Worm (Caenorhabditis elegans): ENCODE data around the gene clec-263.

- no peak for TF ChIP-seq ama-1 (optimal IDR thresholded peaks at IDR 0.05)
- no peak for TF ChIP-seq tbx-37 (GFP tag; conservative IDR thresholded peaks at IDR 0.05)
- no peak for TF ChIP-seq ceh-13 (GFP tag; optimal IDR thresholded peaks at IDR 0.05)
- no peak for TF ChIP-seq scrt-1 (GFP tag; IDR thresholded peaks at IDR 0.05)
- TF ChIP-seq ceh-36 (tag; optimal IDR thresholded peaks at IDR 0.05) = no peak
- no peak for TF ChIP-seq ets-7 (tag; optimal IDR thresholded peaks at IDR 0.05)
- no peak for TF ChIP-seq B0310.2 (tag; optimal IDR thresholded peaks at IDR 0.05)
Observed at ce11 chrV:20595653-20596052, 21.2 kb downstream of the clec-263 start, which contains the start of gene F26F2.11.

Data from whole organism, early embryonic.